Worm (Caenorhabditis elegans) whole organism, early embryonic: Measurements from ENCODE around the gene M106.8.

ENCODE experiments used
- B0310.2 ChIP-seq: sonication (generic microtip); optimal IDR thresholded peaks from 2 replicates; lab custom pipeline; 2016; ENCODE audit warnings: mild to moderate bottlenecking, missing genetic modification characterization, missing compliant biosample characterization
- F13C5.2 ChIP-seq: sonication (generic microtip); optimal IDR thresholded peaks from 2 replicates; lab custom pipeline; 2017; ENCODE audit warnings: mild to moderate bottlenecking, missing genetic modification characterization, inconsistent platforms, missing compliant biosample characterization
- ama-1 ChIP-seq: fragments of 150-350 bp; optimal IDR thresholded peaks from 2 replicates; lab custom pipeline; 2014
- ceh-13 ChIP-seq: fragments of 200-800 bp; sonication (Bioruptor generic); optimal IDR thresholded peaks from 2 replicates; lab custom pipeline; 2018; ENCODE audit warnings: mild to moderate bottlenecking, missing genetic modification characterization, missing compliant biosample characterization
- ets-7 ChIP-seq: sonication (generic microtip); optimal IDR thresholded peaks from 2 replicates; lab custom pipeline; 2016; ENCODE audit warnings: missing genotype, missing genetic modification characterization, missing compliant biosample characterization
- flt-1 ChIP-seq: fragments of 200-800 bp; sonication (Bioruptor generic); IDR thresholded peaks from 2 replicates; pipeline ENCODE4 v1.3.6; 2022; ENCODE audit warnings: missing genetic modification characterization, missing compliant biosample characterization
- hmbx-1 ChIP-seq: sonication (generic microtip); optimal IDR thresholded peaks from 2 replicates; lab custom pipeline; 2016; ENCODE audit warnings: mild to moderate bottlenecking, missing genetic modification characterization, missing compliant biosample characterization
- hmg-4 ChIP-seq: fragments of 200-800 bp; sonication (Bioruptor generic); optimal IDR thresholded peaks from 2 replicates; lab custom pipeline; 2018; ENCODE audit warnings: mild to moderate bottlenecking, missing genetic modification characterization, missing compliant biosample characterization
- hnd-1 ChIP-seq: sonication (generic microtip); optimal IDR thresholded peaks from 2 replicates; lab custom pipeline; 2016; ENCODE audit warnings: missing genetic modification characterization, missing compliant biosample characterization
- pes-1 ChIP-seq: fragments of 200-800 bp; sonication (Bioruptor generic); IDR thresholded peaks from 2 replicates; pipeline ENCODE4 v1.3.6; 2022; ENCODE audit warnings: missing genetic modification reagents, missing genetic modification characterization, missing compliant biosample characterization
- scrt-1 ChIP-seq: fragments of 200-800 bp; sonication (Bioruptor generic); IDR thresholded peaks from 2 replicates; pipeline ENCODE4 v1.3.6; 2022; ENCODE audit warnings: missing genetic modification characterization, missing compliant biosample characterization
- sea-1 ChIP-seq: fragments of 200-800 bp; sonication (Bioruptor generic); conservative IDR thresholded peaks from 2 replicates; pipeline ENCODE4 v1.3.6; 2022; ENCODE audit warnings: missing genetic modification characterization, missing compliant biosample characterization
- tra-4 ChIP-seq: sonication (generic microtip); optimal IDR thresholded peaks from 2 replicates; lab custom pipeline; 2017; ENCODE audit warnings: missing genetic modification characterization, missing compliant biosample characterization

DNA sequence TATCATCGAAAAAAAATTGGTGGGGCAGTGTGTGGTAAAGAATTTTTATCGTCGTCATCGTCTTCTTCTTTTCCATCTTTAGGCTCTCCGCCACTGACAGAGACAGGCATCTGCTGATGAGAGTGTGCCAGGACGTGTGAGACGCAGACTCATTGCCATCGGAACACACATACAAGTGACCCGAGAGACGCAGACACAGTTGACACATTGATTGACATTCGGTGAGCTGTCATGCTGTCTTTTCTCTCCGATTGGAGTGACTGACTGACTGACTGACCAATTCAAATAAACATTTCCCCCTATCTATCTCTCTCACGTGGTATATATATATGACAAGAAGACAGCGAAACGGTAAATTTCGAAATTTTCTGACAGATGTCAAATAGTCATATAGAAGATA, 7.7 kb upstream of the M106.8 start:
- no peak for TF ChIP-seq ama-1 (lab: Kevin White, UChicago)
- TF ChIP-seq ets-7 (tag; lab: Kevin White, UChicago), result no peak
- TF ChIP-seq B0310.2 (tag; lab: Kevin White, UChicago), result no peak
- TF ChIP-seq sea-1 (GFP tag; lab: Robert Waterston, UW), result no peak
- no peak for TF ChIP-seq hnd-1 (tag; lab: Kevin White, UChicago)
- TF ChIP-seq pes-1, result no peak
- TF ChIP-seq ceh-13 (GFP tag; lab: Kevin White, UChicago), result no peak
- no peak for TF ChIP-seq flt-1 (GFP tag; lab: Robert Waterston, UW)
- no peak for TF ChIP-seq scrt-1
- no peak for TF ChIP-seq hmbx-1 (tag; lab: Kevin White, UChicago)
- TF ChIP-seq hmg-4 (GFP tag; lab: Kevin White, UChicago), result peak; percentile 46
- TF ChIP-seq tra-4, result no peak
- no peak for TF ChIP-seq F13C5.2 (tag; lab: Kevin White, UChicago)
